Fruit fly (Drosophila melanogaster): ENCODE data around the gene CG46435.

The CG46435 gene

dm6 chr3L:19525736-19526135 is 19.2 kb upstream of the CG46435 start:
- TF ChIP-seq CG3032 (tag; optimal IDR thresholded peaks at IDR 0.05) (no peak), ss (GFP tag; optimal IDR thresholded peaks at IDR 0.05) (no peak), CG6163 (GFP tag; IDR thresholded peaks at IDR 0.05) (no peak), CG7368 (GFP tag; optimal IDR thresholded peaks at IDR 0.05) (no peak), Eip78C (GFP tag) (no peak), svp (GFP tag) (no peak), fd85E (GFP tag; optimal IDR thresholded peaks at IDR 0.05) (no peak), Eip93F (GFP tag; optimal IDR thresholded peaks at IDR 0.05) (no peak), CG32006 (GFP tag; optimal IDR thresholded peaks at IDR 0.05) (no peak), Sox15 (GFP tag; optimal IDR thresholded peaks at IDR 0.05) (no peak)

- TF ChIP-seq Ets96B (tag; optimal IDR thresholded peaks at IDR 0.05) (no peak), Met (GFP tag; optimal IDR thresholded peaks at IDR 0.05) (no peak), Hr4 (GFP tag; optimal IDR thresholded peaks at IDR 0.05) (no peak), CG11762 (GFP tag; optimal IDR thresholded peaks at IDR 0.05; ENCODE audit: insufficient read depth) (no peak), CG8119 (GFP tag; IDR thresholded peaks at IDR 0.05) (no peak), CG6854 (GFP tag; optimal IDR thresholded peaks at IDR 0.05) (no peak), dsx (GFP tag; optimal IDR thresholded peaks at IDR 0.05; ENCODE audit: poor library complexity, severe bottlenecking) (no peak), cyc (GFP tag; optimal IDR thresholded peaks at IDR 0.05) (no peak), OdsH (GFP tag; optimal IDR thresholded peaks at IDR 0.05) (no peak), CG10669 (GFP tag; optimal IDR thresholded peaks at IDR 0.05) (no peak), CG16779 (tag; optimal IDR thresholded peaks at IDR 0.05) (no peak), CG4318 (GFP tag; optimal IDR thresholded peaks at IDR 0.05) (no peak), CG6163 (GFP tag; IDR thresholded peaks at IDR 0.05) (no peak), CG34406 (GFP tag; optimal IDR thresholded peaks at IDR 0.05) (no peak), Blimp-1 (GFP tag; optimal IDR thresholded peaks at IDR 0.05) (no peak), pdm3 (GFP tag; optimal IDR thresholded peaks at IDR 0.05) (no peak), eg (GFP tag; IDR thresholded peaks at IDR 0.05) (no peak), Hr39 (GFP tag; optimal IDR thresholded peaks at IDR 0.05) (no peak), Ets21C (GFP tag; optimal IDR thresholded peaks at IDR 0.05) (no peak)
Measured at dm6 chr3L:19528547-19528946, 16.4 kb upstream of the CG46435 start.

- no peak for TF ChIP-seq CG10631 (GFP tag; optimal IDR thresholded peaks at IDR 0.05)
- no peak for TF ChIP-seq CG6808 (GFP tag; optimal IDR thresholded peaks at IDR 0.05)
- TF ChIP-seq Gug (GFP tag; IDR thresholded peaks at IDR 0.05): no peak
- no peak for TF ChIP-seq Lpt (GFP tag; optimal IDR thresholded peaks at IDR 0.05)
- TF ChIP-seq CG6854 (GFP tag; optimal IDR thresholded peaks at IDR 0.05): no peak
- TF ChIP-seq Smox (GFP tag; optimal IDR thresholded peaks at IDR 0.05): no peak
- TF ChIP-seq acj6 (GFP tag; optimal IDR thresholded peaks at IDR 0.05): no peak
- TF ChIP-seq lz (GFP tag; optimal IDR thresholded peaks at IDR 0.05): no peak
- no peak for TF ChIP-seq CG6276 (GFP tag; optimal IDR thresholded peaks at IDR 0.05)
- TF ChIP-seq Sox15 (GFP tag; optimal IDR thresholded peaks at IDR 0.05): no peak
- no peak for TF ChIP-seq CG4318 (GFP tag; optimal IDR thresholded peaks at IDR 0.05)
- TF ChIP-seq CG1621 (tag; optimal IDR thresholded peaks at IDR 0.05): no peak
Measured at dm6 chr3L:19532443-19532842, 12.5 kb upstream of the CG46435 start, which contains the start of gene Cpr76Bd. Cpr76Bd (plus strand) TSS chr3L:19532743.

DNA sequence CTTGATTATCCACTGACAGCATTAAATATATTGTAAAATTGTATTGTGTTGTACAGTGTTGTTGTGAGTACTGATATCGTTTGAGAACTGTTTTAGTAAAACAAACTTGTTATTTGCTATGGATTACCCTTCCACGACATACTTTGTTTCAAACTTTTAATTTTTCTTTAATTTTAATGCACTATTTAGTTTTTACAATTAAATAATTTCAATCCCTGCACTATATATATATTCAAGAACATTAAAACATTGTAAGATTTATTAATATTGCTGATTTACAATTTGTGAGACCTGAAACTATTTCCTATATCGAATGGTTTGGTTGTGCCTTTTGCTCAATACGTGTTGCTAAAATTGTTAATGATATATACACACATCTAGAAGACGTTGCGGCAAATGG is 805 bp upstream of the CG46435 start, which contains the start of the genes CG46434 and Dred:
CG46434 (minus strand) TSS at position 101 of the 400 bp plus-strand sequence.
Dred (minus strand) TSS at position 101 of the 400 bp plus-strand sequence.
- TF ChIP-seq eg (GFP tag; IDR thresholded peaks at IDR 0.05): no peak
- no peak for TF ChIP-seq esn (GFP tag; optimal IDR thresholded peaks at IDR 0.05)

All from whole organism, prepupa.